Worm (Caenorhabditis elegans) whole organism, L2 larva: ENCODE data around the gene F52H2.1.

Source experiments
- aly-2 ChIP-seq: fragments of 150-350 bp; optimal IDR thresholded peaks from 2 replicates; lab custom pipeline; 2014; ENCODE audit warnings: missing biosample characterization, missing genetic modification characterization
- ceh-82 ChIP-seq: fragments of 150-350 bp; optimal IDR thresholded peaks from 2 replicates; lab custom pipeline; 2014; ENCODE audit warnings: missing biosample characterization, missing genetic modification characterization
- egl-27 ChIP-seq: sonication (generic microtip); optimal IDR thresholded peaks from 3 replicates; lab custom pipeline; 2017; ENCODE audit warnings: missing biosample characterization, missing genetic modification reagents, missing genetic modification characterization
- elt-3 ChIP-seq: sonication (generic microtip); optimal IDR thresholded peaks from 2 replicates; lab custom pipeline; 2017; ENCODE audit warnings: missing biosample characterization, missing genetic modification characterization
- fos-1 ChIP-seq: fragments of 150-350 bp; optimal IDR thresholded peaks from 2 replicates; lab custom pipeline; 2014; ENCODE audit warnings: missing biosample characterization, missing genetic modification characterization
- nhr-11 ChIP-seq: fragments of 150-350 bp; optimal IDR thresholded peaks from 2 replicates; lab custom pipeline; 2014; ENCODE audit warnings: missing biosample characterization, missing genetic modification characterization
- peb-1 ChIP-seq: fragments of 150-350 bp; optimal IDR thresholded peaks from 2 replicates; lab custom pipeline; 2014; ENCODE audit warnings: missing biosample characterization, missing genetic modification characterization
- snpc-4 ChIP-seq: fragments of 150-350 bp; optimal IDR thresholded peaks from 2 replicates; lab custom pipeline; 2014; ENCODE audit warnings: missing biosample characterization, missing genetic modification characterization
- unc-62 ChIP-seq: fragments of 150-350 bp; optimal IDR thresholded peaks from 2 replicates; lab custom pipeline; 2014; ENCODE audit warnings: missing biosample characterization, missing genetic modification reagents, missing genetic modification characterization
- zag-1 ChIP-seq: fragments of 150-350 bp; optimal IDR thresholded peaks from 2 replicates; lab custom pipeline; 2014; ENCODE audit warnings: missing biosample characterization, missing genetic modification characterization

ce11 chrX:2559979-2560378 is 12.9 kb upstream of the F52H2.1 start, which contains the start of gene F52H2.5:
- TF ChIP-seq aly-2 = no peak
- TF ChIP-seq ceh-82 (tag; lab: Kevin White, UChicago) = no peak
- TF ChIP-seq peb-1 (tag; lab: Kevin White, UChicago) = no peak
- no peak for TF ChIP-seq snpc-4
- no peak for TF ChIP-seq elt-3 (tag; lab: Kevin White, UChicago)
- TF ChIP-seq zag-1 (tag; lab: Kevin White, UChicago) = no peak
- no peak for TF ChIP-seq unc-62 (GFP tag; lab: Kevin White, UChicago)
- TF ChIP-seq egl-27 (tag; lab: Kevin White, UChicago) = no peak
- no peak for TF ChIP-seq fos-1 (tag; lab: Kevin White, UChicago)
- no peak for TF ChIP-seq nhr-11 (tag; lab: Kevin White, UChicago)
